Fruit fly (Drosophila melanogaster): ENCODE measurements around the gene EloA.

Gene EloA

DNA sequence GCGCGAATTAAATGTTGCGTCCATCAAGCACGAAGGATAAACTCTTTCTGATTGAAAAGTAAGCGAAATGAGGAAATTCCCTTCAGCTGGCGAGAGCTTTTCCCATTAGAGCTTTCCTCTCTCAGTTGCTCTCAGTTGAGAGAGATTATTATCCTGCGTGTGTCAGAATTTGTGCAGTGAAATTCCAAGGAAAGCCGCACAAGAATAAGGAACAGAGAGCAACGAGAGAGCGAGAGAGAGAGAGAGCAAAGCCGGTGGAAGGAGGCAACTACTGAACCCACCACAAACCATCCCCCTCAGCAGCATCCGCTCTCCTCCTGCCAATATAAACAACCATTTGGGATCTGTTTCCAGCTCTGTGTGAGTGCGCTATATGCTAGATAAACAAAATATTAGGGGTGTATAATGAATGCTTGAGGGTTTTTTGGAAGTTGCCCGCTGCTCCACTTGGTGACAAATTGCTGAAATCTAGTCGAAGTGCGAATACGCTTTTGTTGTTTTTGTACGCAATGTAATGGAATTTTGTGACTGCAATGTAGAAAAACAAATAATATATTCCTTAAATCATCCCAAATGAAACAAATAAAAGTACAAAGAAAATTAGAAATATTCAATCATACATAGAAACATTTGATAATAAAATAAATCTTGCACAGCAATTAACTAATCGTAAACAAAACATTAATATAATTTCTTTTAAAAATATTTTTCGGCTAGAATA lies 2.4 kb upstream of the EloA start, which contains the start of gene CG4467 (continued):
- TF ChIP-seq CG8290 (GFP tag; optimal IDR thresholded peaks at IDR 0.05) = no peak
- peak in 1 of 2 experiments; percentile 36 for TF ChIP-seq CG8290 (tag; optimal IDR thresholded peaks at IDR 0.05)
- TF ChIP-seq CG8924 (tag; optimal IDR thresholded peaks at IDR 0.05) = peak; percentile 9
- no peak for TF ChIP-seq Aef1 (GFP tag; IDR thresholded peaks at IDR 0.05)
- TF ChIP-seq ci (GFP tag; IDR thresholded peaks at IDR 0.05) = 0 out of 3 replicates have a peak, but pooled peaks have one; percentile 29
- peak; percentile 11 for TF ChIP-seq sens (GFP tag)
- TF ChIP-seq nerfin-1 (tag; optimal IDR thresholded peaks at IDR 0.05) = peak; percentile 98
- TF ChIP-seq Lpt (GFP tag; optimal IDR thresholded peaks at IDR 0.05) = no peak
- TF ChIP-seq Trl (optimal IDR thresholded peaks at IDR 0.05) = peak; percentile 88
- TF ChIP-seq Trl (GFP tag; optimal IDR thresholded peaks at IDR 0.05) = peak; percentile 39
- 0 out of 2 replicates have a peak, but pooled peaks have one; percentile 16 for TF ChIP-seq CG9932 (GFP tag; IDR thresholded peaks at IDR 0.05)
- TF ChIP-seq unc-4 (GFP tag; IDR thresholded peaks at IDR 0.05; ENCODE audit: partially characterized antibody) = no peak
- TF ChIP-seq amos (GFP tag; IDR thresholded peaks at IDR 0.05; ENCODE audit: partially characterized antibody) = no peak
- TF ChIP-seq CG1602 (GFP tag; optimal IDR thresholded peaks at IDR 0.05) = no peak
- peak; percentile 30 for TF ChIP-seq ewg (GFP tag; optimal IDR thresholded peaks at IDR 0.05)
- TF ChIP-seq NFAT (GFP tag; IDR thresholded peaks at IDR 0.05) = no peak
- peak; percentile 0 for TF ChIP-seq her (GFP tag; optimal IDR thresholded peaks at IDR 0.05)
- peak; percentile 48; the same call in 1 of the 2 replicates for TF ChIP-seq CG42726 (GFP tag; IDR thresholded peaks at IDR 0.05; ENCODE audit: partially characterized antibody)
- peak; percentile 33 for TF ChIP-seq Hey (tag; optimal IDR thresholded peaks at IDR 0.05)
- peak; percentile 9 for TF ChIP-seq lilli (GFP tag; optimal IDR thresholded peaks at IDR 0.05)
- no peak for TF ChIP-seq CG15479 (GFP tag; optimal IDR thresholded peaks at IDR 0.05)
- no peak for TF ChIP-seq CG8765 (GFP tag; IDR thresholded peaks at IDR 0.05)
- TF ChIP-seq kni (GFP tag; optimal IDR thresholded peaks at IDR 0.05) = peak; percentile 37

DNA sequence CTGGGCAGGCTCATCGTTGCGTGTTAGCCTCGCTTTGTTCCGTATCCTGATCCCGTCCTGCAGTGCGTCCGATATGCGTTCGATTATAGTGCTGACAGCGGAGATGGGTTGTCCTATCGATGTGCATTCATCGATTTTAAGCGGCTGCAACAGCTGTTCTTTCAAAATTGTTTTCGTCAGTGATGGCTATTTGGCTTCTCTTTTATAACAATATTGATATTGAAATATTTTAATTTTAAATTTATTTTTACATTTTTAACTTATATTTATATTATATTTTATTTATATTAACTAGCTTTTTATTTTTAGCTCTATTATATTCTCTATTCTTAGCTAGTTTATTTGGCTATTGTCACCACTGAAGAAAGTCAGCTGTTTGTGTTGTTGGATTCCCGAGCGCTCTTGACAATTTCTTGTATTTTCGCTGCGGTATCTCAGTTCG lies 6.6 kb downstream of the EloA start, which contains the start of the genes wda and Pex11c:
Gene wda (minus strand): TSS at position 102 of the 442 bp plus-strand sequence.
Gene Pex11c (plus strand): TSS at position 380 of the 442 bp plus-strand sequence.
- no peak for TF ChIP-seq Tbp (GFP tag; optimal IDR thresholded peaks at IDR 0.05)
- TF ChIP-seq CoRest (tag; optimal IDR thresholded peaks at IDR 0.05) = peak; percentile 95
- TF ChIP-seq CG42726 (GFP tag; IDR thresholded peaks at IDR 0.05; ENCODE audit: partially characterized antibody) = peak; percentile 41; the same call in 1 of the 2 replicates
- TF ChIP-seq pita (GFP tag; optimal IDR thresholded peaks at IDR 0.05) = no peak
- TF ChIP-seq pnt (GFP tag; optimal IDR thresholded peaks at IDR 0.05) = no peak
- peak in 1 of 3 experiments; percentile 95 for TF ChIP-seq lola (GFP tag; optimal IDR thresholded peaks at IDR 0.05)
- no peak for TF ChIP-seq hth (optimal IDR thresholded peaks at IDR 0.05)
- TF ChIP-seq wor (GFP tag; IDR thresholded peaks at IDR 0.05) = peak; percentile 72
- no peak for TF ChIP-seq kah (GFP tag; optimal IDR thresholded peaks at IDR 0.05)
- TF ChIP-seq mld (GFP tag; IDR thresholded peaks at IDR 0.05; ENCODE audit: partially characterized antibody) = no peak
- TF ChIP-seq Awh (GFP tag; IDR thresholded peaks at IDR 0.05) = peak; percentile 74; the same call in 1 of the 2 replicates
- TF ChIP-seq CG8765 (GFP tag; IDR thresholded peaks at IDR 0.05) = peak; percentile 65
- peak; percentile 12 for TF ChIP-seq Atf-2 (GFP tag; optimal IDR thresholded peaks at IDR 0.05)
- peak; percentile 68 for TF ChIP-seq CG13296 (GFP tag; optimal IDR thresholded peaks at IDR 0.05)
- no peak for TF ChIP-seq dati (GFP tag; IDR thresholded peaks at IDR 0.05)
- TF ChIP-seq sens-2 (GFP tag; IDR thresholded peaks at IDR 0.05) = peak; percentile 50; the same call in 1 of the 2 replicates
- peak; percentile 93 for TF ChIP-seq CG8388 (GFP tag; optimal IDR thresholded peaks at IDR 0.05)
- TF ChIP-seq MTF-1 (GFP tag; optimal IDR thresholded peaks at IDR 0.05; ENCODE audit: borderline replicate concordance) = no peak
- TF ChIP-seq CG11504 (tag; optimal IDR thresholded peaks at IDR 0.05) = no peak
- peak; percentile 61 for TF ChIP-seq CHES-1-like (GFP tag; optimal IDR thresholded peaks at IDR 0.05)
- TF ChIP-seq CG11456 (GFP tag; IDR thresholded peaks at IDR 0.05) = no peak
- TF ChIP-seq zf30C (GFP tag; optimal IDR thresholded peaks at IDR 0.05) = no peak
- no peak; the same call in 2 of the 3 replicates for TF ChIP-seq CG6791 (GFP tag; IDR thresholded peaks at IDR 0.05; ENCODE audit: partially characterized antibody)
- no peak for TF ChIP-seq Ets65A (GFP tag)
- peak; percentile 88 for TF ChIP-seq croc (GFP tag; conservative IDR thresholded peaks at IDR 0.05)
- no peak for TF ChIP-seq CG10565 (GFP tag; optimal IDR thresholded peaks at IDR 0.05)
- no peak for TF ChIP-seq CG12744 (GFP tag; optimal IDR thresholded peaks at IDR 0.05)
- no peak; the same call in 1 of the 2 replicates for TF ChIP-seq CG6272 (GFP tag; IDR thresholded peaks at IDR 0.05)
- TF ChIP-seq HmgD (GFP tag; optimal IDR thresholded peaks at IDR 0.05) = no peak
